Worm (Caenorhabditis elegans) whole organism, L4 larva: ENCODE results near the gene Y116F11A.6.

Experiments
- F26F4.8 ChIP-seq: fragments of 200-800 bp; sonication (Bioruptor generic); conservative IDR thresholded peaks from 2 replicates; pipeline ENCODE4 v1.3.6; 2022; ENCODE audit warnings: missing genetic modification characterization, missing compliant biosample characterization
- R02D3.7 ChIP-seq: fragments of 150-350 bp; sonication (generic microtip); optimal IDR thresholded peaks from 3 replicates; lab custom pipeline; 2014; ENCODE audit warnings: missing biosample characterization, missing genetic modification characterization
- T20F7.1 ChIP-seq: fragments of 200-800 bp; sonication (Bioruptor generic); optimal IDR thresholded peaks from 2 replicates; lab custom pipeline; 2018; ENCODE audit warnings: mild to moderate bottlenecking, missing genetic modification characterization, missing compliant biosample characterization
- T26A8.4 ChIP-seq: fragments of 200-800 bp; sonication (Bioruptor generic); IDR thresholded peaks from 2 replicates; pipeline ENCODE4 v1.3.6; 2022; ENCODE audit warnings: missing genetic modification characterization, missing compliant biosample characterization
- Y105C5A.15 ChIP-seq: fragments of 200-800 bp; sonication (Bioruptor generic); IDR thresholded peaks from 2 replicates; pipeline ENCODE4 v1.3.6; 2022; ENCODE audit warnings: missing genetic modification characterization, missing compliant biosample characterization
- Y75B8A.6 ChIP-seq: fragments of 200-800 bp; sonication (Bioruptor generic); IDR thresholded peaks from 2 replicates; pipeline ENCODE4 v1.3.6; 2022; ENCODE audit warnings: missing genetic modification reagents, missing genetic modification characterization, missing compliant biosample characterization
- ZK546.5 ChIP-seq, 2 experiments: sonication (generic microtip); optimal IDR thresholded peaks; 2 replicates each; lab custom pipeline; 2017; ENCODE audit warnings: missing biosample characterization in 2 of 2, missing genetic modification characterization in 2 of 2
- arid-1 ChIP-seq: fragments of 200-800 bp; sonication (Bioruptor generic); conservative IDR thresholded peaks from 2 replicates; pipeline ENCODE4 v1.3.6; 2022; ENCODE audit warnings: missing genetic modification reagents, missing genetic modification characterization, missing compliant biosample characterization
- attf-4 ChIP-seq: sonication (generic microtip); optimal IDR thresholded peaks from 3 replicates; lab custom pipeline; 2017; ENCODE audit warnings: missing biosample characterization, missing genetic modification characterization
- ceh-20 ChIP-seq: fragments of 200-800 bp; sonication (Bioruptor generic); IDR thresholded peaks from 2 replicates; pipeline ENCODE4 v1.3.6; 2022; ENCODE audit warnings: missing genetic modification reagents, missing genetic modification characterization, missing compliant biosample characterization
- ceh-28 ChIP-seq: fragments of 150-350 bp; optimal IDR thresholded peaks from 2 replicates; lab custom pipeline; 2014; ENCODE audit warnings: missing biosample characterization, missing genetic modification reagents, missing genetic modification characterization
- ces-1 ChIP-seq: fragments of 150-350 bp; sonication (generic microtip); optimal IDR thresholded peaks from 4 replicates; lab custom pipeline; 2014; ENCODE audit warnings: missing biosample characterization, missing genetic modification reagents, missing genetic modification characterization
- cey-2 ChIP-seq: sonication (generic microtip); optimal IDR thresholded peaks from 3 replicates; lab custom pipeline; 2017; ENCODE audit warnings: missing genetic modification characterization, mild to moderate bottlenecking, missing compliant biosample characterization, antibody characterized with exemption, borderline replicate concordance; ENCODE audit not compliant: insufficient read depth
- daf-12 ChIP-seq: fragments of 150-350 bp; optimal IDR thresholded peaks from 2 replicates; lab custom pipeline; 2014; ENCODE audit warnings: missing biosample characterization, missing genetic modification reagents, missing genetic modification characterization
- dmd-8 ChIP-seq: fragments of 200-800 bp; sonication (Bioruptor generic); IDR thresholded peaks from 2 replicates; pipeline ENCODE4 v1.3.6; 2022; ENCODE audit warnings: missing genetic modification characterization, missing compliant biosample characterization
- dmd-9 ChIP-seq: fragments of 200-800 bp; sonication (Bioruptor generic); IDR thresholded peaks from 2 replicates; pipeline ENCODE4 v1.3.6; 2022; ENCODE audit warnings: missing genetic modification reagents, missing genetic modification characterization, missing compliant biosample characterization
- hlh-11 ChIP-seq: fragments of 200-800 bp; sonication (Bioruptor generic); optimal IDR thresholded peaks from 2 replicates; lab custom pipeline; 2018; ENCODE audit warnings: mild to moderate bottlenecking, missing genetic modification characterization, missing compliant biosample characterization
- jun-1 ChIP-seq: fragments of 150-350 bp; optimal IDR thresholded peaks from 2 replicates; lab custom pipeline; 2014; ENCODE audit warnings: missing biosample characterization, missing genetic modification reagents, missing genetic modification characterization
- lin-15B ChIP-seq: fragments of 150-350 bp; sonication (generic microtip); optimal IDR thresholded peaks from 3 replicates; lab custom pipeline; 2014; ENCODE audit warnings: missing biosample characterization, missing genetic modification characterization
- lin-39 ChIP-seq: fragments of 150-350 bp; optimal IDR thresholded peaks from 2 replicates; lab custom pipeline; 2014; ENCODE audit warnings: missing biosample characterization, missing genetic modification reagents, missing genetic modification characterization
- lsy-2 ChIP-seq, 2 experiments: fragments of 150-350 bp in 1 of 2; sonication (generic microtip) in 1 of 2; optimal IDR thresholded peaks; 2 replicates each; lab custom pipeline; 2014 to 2017; ENCODE audit warnings: missing biosample characterization in 2 of 2, missing genetic modification characterization in 2 of 2
- madf-9 ChIP-seq: fragments of 200-800 bp; sonication (Bioruptor generic); conservative IDR thresholded peaks from 2 replicates; pipeline ENCODE4 v1.3.6; 2022; ENCODE audit warnings: missing genetic modification reagents, missing genetic modification characterization, missing compliant biosample characterization
- mdl-1 ChIP-seq, 2 experiments: fragments of 150-350 bp in 1 of 2; sonication (generic microtip) in 1 of 2; optimal IDR thresholded peaks; 2 replicates each; lab custom pipeline; 2014 to 2017; ENCODE audit warnings: missing biosample characterization in 2 of 2, missing genetic modification characterization in 2 of 2
- nhr-10 ChIP-seq: fragments of 150-350 bp; optimal IDR thresholded peaks from 2 replicates; lab custom pipeline; 2014; ENCODE audit warnings: missing biosample characterization, missing genetic modification characterization
- nhr-25 ChIP-seq: sonication (generic microtip); optimal IDR thresholded peaks from 2 replicates; lab custom pipeline; 2017; ENCODE audit warnings: missing genetic modification characterization, mild to moderate bottlenecking, missing compliant biosample characterization, antibody characterized with exemption, moderate library complexity, borderline replicate concordance; ENCODE audit not compliant: insufficient read depth
- nhr-41 ChIP-seq: fragments of 200-800 bp; sonication (Bioruptor generic); IDR thresholded peaks from 2 replicates; pipeline ENCODE4 v1.3.6; 2022; ENCODE audit warnings: missing genetic modification reagents, missing genetic modification characterization, missing compliant biosample characterization
- nhr-76 ChIP-seq: fragments of 150-350 bp; optimal IDR thresholded peaks from 2 replicates; lab custom pipeline; 2014; ENCODE audit warnings: missing biosample characterization, missing genetic modification characterization
- php-3 ChIP-seq: fragments of 200-800 bp; sonication (Bioruptor generic); IDR thresholded peaks from 2 replicates; pipeline ENCODE4 v1.3.6; 2022; ENCODE audit warnings: missing genetic modification reagents, missing genetic modification characterization, missing compliant biosample characterization
- saeg-2 ChIP-seq: fragments of 200-800 bp; sonication (Bioruptor generic); IDR thresholded peaks from 2 replicates; pipeline ENCODE4 v1.3.6; 2022; ENCODE audit warnings: missing genetic modification reagents, missing genetic modification characterization, missing compliant biosample characterization
- set-16 ChIP-seq: fragments of 200-800 bp; sonication (Bioruptor generic); IDR thresholded peaks from 2 replicates; pipeline ENCODE4 v1.3.6; 2022; ENCODE audit warnings: missing genetic modification reagents, missing genetic modification characterization, missing compliant biosample characterization
- snpc-4 ChIP-seq: fragments of 150-350 bp; optimal IDR thresholded peaks from 2 replicates; lab custom pipeline; 2014; ENCODE audit warnings: missing biosample characterization, missing genetic modification characterization
- spr-1 ChIP-seq: sonication (generic microtip); optimal IDR thresholded peaks from 2 replicates; lab custom pipeline; 2016; ENCODE audit warnings: mild to moderate bottlenecking, missing genetic modification characterization, missing compliant biosample characterization
- spr-3 ChIP-seq: fragments of 200-800 bp; sonication (Bioruptor generic); optimal IDR thresholded peaks from 2 replicates; lab custom pipeline; 2018; ENCODE audit warnings: mild to moderate bottlenecking, missing genetic modification characterization, missing compliant biosample characterization
- tra-1 ChIP-seq: fragments of 200-800 bp; sonication (Bioruptor generic); IDR thresholded peaks from 2 replicates; pipeline ENCODE4 v1.3.6; 2022; ENCODE audit warnings: missing genetic modification reagents, missing genetic modification characterization, missing compliant biosample characterization
- zfp-2 ChIP-seq: sonication (generic microtip); optimal IDR thresholded peaks from 2 replicates; lab custom pipeline; 2016; ENCODE audit warnings: mild to moderate bottlenecking, missing genetic modification characterization, missing compliant biosample characterization
- zfp-3 ChIP-seq: fragments of 200-800 bp; sonication (Bioruptor generic); conservative IDR thresholded peaks from 2 replicates; pipeline ENCODE4 v1.3.6; 2022; ENCODE audit warnings: missing genetic modification reagents, missing genetic modification characterization, missing compliant biosample characterization

The Y116F11A.6 gene

DNA sequence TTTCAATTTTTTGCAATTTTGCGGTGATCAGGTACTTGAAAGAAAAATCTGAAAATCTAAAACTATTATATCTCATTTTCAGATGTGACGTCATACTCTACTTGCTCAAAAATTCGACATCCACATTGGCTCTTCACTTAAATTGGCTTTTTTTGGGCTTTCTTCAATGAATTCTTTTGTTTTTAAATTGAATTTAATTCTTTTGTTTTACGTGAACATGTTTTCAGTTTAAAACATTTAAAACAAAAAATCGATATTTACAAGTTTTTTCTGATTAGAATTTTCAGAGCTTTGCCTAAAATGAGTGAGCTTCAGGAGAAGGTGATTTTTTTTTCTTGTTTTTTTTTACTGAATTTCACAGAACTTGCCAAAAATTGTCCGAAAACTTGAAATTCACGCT is 22.3 kb downstream of the Y116F11A.6 start, which contains the start of gene W04E12.3:
TSS of gene W04E12.3 (plus strand) at position 301 of the 400 bp plus-strand sequence.
- no peak for TF ChIP-seq lin-15B
- TF ChIP-seq nhr-76 (tag; lab: Kevin White, UChicago), result no peak
- no peak for TF ChIP-seq Y105C5A.15 (GFP tag; lab: Robert Waterston, UW)
- TF ChIP-seq ces-1 (GFP tag; lab: Kevin White, UChicago), result no peak
- no peak for TF ChIP-seq jun-1 (tag; lab: Kevin White, UChicago)
- no peak for TF ChIP-seq dmd-9
- no peak for TF ChIP-seq dmd-8 (GFP tag; lab: Robert Waterston, UW)
- TF ChIP-seq nhr-41 (GFP tag; lab: Robert Waterston, UW), result no peak
- TF ChIP-seq spr-1, result no peak
- TF ChIP-seq snpc-4 (tag; lab: Kevin White, UChicago), result no peak
- no peak for TF ChIP-seq lin-39 (tag; lab: Kevin White, UChicago)
- TF ChIP-seq mdl-1 (tag; optimal IDR thresholded peaks at IDR 0.05; lab: Kevin White, UChicago), result no peak
- no peak for TF ChIP-seq daf-12 (tag; lab: Kevin White, UChicago)
- no peak for TF ChIP-seq ZK546.5 (tag; optimal IDR thresholded peaks at IDR 0.05; lab: Kevin White, UChicago)
- TF ChIP-seq nhr-25, result no peak
- TF ChIP-seq cey-2 (tag; lab: Kevin White, UChicago), result no peak
- no peak for TF ChIP-seq spr-3
- no peak for TF ChIP-seq arid-1 (GFP tag; lab: Robert Waterston, UW)

DNA sequence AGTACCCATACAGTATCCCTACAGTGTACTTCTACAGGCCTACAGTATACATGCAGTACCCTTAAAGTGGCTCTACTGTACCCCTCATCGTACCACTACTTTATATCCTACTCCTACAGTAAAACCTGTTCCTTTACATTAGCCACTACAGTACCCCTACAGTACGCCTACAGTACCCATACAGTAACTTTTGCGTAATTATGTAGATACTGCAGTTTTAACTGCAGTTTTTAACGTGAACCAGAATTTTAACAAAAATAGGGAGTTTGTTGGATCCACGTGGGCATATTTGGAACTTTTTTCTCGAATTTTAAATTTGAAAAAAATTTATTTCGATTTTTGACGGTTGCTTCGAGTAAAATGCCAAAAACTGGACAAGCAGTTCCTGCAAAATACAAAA is 24.0 kb downstream of the Y116F11A.6 start, which contains the start of gene W04E12.4:
TSS of gene W04E12.4 (plus strand) at position 301 of the 400 bp plus-strand sequence.
- TF ChIP-seq T20F7.1 (GFP tag; lab: Kevin White, UChicago) (no peak), zfp-2 (no peak), Y105C5A.15 (GFP tag; lab: Robert Waterston, UW) (no peak), dmd-9 (no peak), nhr-25 (no peak), T26A8.4 (GFP tag; lab: Robert Waterston, UW) (no peak), lsy-2 (tag; optimal IDR thresholded peaks at IDR 0.05; lab: Kevin White, UChicago) (no peak), Y75B8A.6 (GFP tag; lab: Robert Waterston, UW) (no peak), F26F4.8 (GFP tag; lab: Robert Waterston, UW) (no peak), ces-1 (GFP tag; lab: Kevin White, UChicago) (no peak), daf-12 (tag; lab: Kevin White, UChicago) (no peak), ceh-20 (no peak), ZK546.5 (tag; optimal IDR thresholded peaks at IDR 0.05; lab: Kevin White, UChicago) (no peak), saeg-2 (GFP tag; lab: Robert Waterston, UW) (no peak), zfp-3 (GFP tag; lab: Robert Waterston, UW) (no peak), R02D3.7 (no peak), tra-1 (GFP tag; lab: Robert Waterston, UW) (no peak), attf-4 (tag; lab: Kevin White, UChicago) (no peak), hlh-11 (tag; lab: Kevin White, UChicago) (no peak)

DNA sequence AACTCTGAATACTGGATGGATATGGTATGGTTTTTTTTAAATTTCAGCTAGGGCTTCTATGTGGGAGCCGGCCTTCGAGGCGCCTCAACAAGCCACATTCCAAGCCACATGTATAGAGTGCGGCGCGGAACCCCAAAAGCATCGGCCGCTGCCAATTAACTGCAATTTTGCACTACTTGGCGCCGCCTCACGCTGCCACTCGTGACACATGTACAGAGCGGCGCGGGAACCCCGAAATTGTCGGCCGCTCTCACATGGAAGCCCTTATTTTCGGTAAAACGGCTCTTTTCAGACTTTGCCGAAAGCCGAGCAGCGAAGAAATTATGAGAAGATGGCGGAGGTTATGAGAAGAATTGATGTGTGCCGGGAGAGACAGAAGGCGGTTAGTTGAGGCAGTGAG is 24.4 kb downstream of the Y116F11A.6 start:
- TF ChIP-seq set-16 (peak; percentile 55; the same call in 1 of the 2 replicates), tra-1 (GFP tag; lab: Robert Waterston, UW) (no peak), php-3 (GFP tag; lab: Robert Waterston, UW) (0 out of 2 replicates have a peak, but pooled peaks have one; percentile 23)

DNA sequence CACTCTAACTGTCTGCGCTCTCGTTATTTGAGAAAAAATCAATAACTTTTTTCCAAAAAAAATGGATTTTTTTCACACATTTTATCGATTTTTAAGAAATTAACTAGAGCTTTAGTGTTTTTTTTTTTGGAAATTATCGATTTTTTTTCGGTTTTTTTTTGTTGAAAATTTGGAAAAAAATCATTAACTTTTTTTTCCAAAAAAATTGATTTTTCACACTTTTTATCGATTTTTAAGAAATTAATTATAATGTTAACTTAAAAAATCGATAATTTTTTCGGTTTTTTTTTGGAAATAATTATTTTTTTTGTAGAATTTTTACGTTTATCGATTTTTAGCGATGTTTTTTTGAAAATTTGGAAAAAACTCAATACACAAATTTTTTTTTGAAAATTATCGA is 24.9 kb downstream of the Y116F11A.6 start:
- TF ChIP-seq nhr-10 (tag; lab: Kevin White, UChicago), result no peak
- TF ChIP-seq ceh-28 (tag; lab: Kevin White, UChicago), result peak; percentile 76
- no peak for TF ChIP-seq madf-9 (GFP tag; lab: Robert Waterston, UW)
